Fruit fly (Drosophila melanogaster) whole organism, embryonic: Measurements from ENCODE around the gene Ipo9.

Experiments used
- ATbp ChIP-seq: fragments of 200-800 bp; sonication (Bioruptor generic); optimal IDR thresholded peaks from 2 replicates; lab custom pipeline; 2017; ENCODE audit warnings: missing biosample characterization, mild to moderate bottlenecking, missing genetic modification characterization, missing genetic modification reagents
- Ada2b ChIP-seq: fragments of 200-800 bp; sonication (Bioruptor generic); IDR thresholded peaks from 2 replicates; pipeline ENCODE4 v1.3.6; 2022; ENCODE audit warnings: missing biosample characterization, missing genetic modification characterization
- Atf-2 ChIP-seq: fragments of 200-800 bp; sonication (Bioruptor generic); optimal IDR thresholded peaks from 2 replicates; lab custom pipeline; 2016; ENCODE audit warnings: missing biosample characterization, missing genetic modification characterization
- Atf3 ChIP-seq: fragments of 200-800 bp; sonication (Bioruptor generic); optimal IDR thresholded peaks from 3 replicates; lab custom pipeline; 2016; ENCODE audit warnings: missing biosample characterization, missing genetic modification characterization
- Atf6 ChIP-seq: fragments of 200-800 bp; sonication (Bioruptor generic); IDR thresholded peaks from 2 replicates; pipeline ENCODE4 v1.3.6; 2022; ENCODE audit warnings: missing biosample characterization, missing genetic modification characterization
- B-H2 ChIP-seq: fragments of 200-800 bp; sonication (Bioruptor generic); optimal IDR thresholded peaks from 2 replicates; lab custom pipeline; 2018; ENCODE audit warnings: missing biosample characterization, mild to moderate bottlenecking, missing genetic modification characterization
- Bdp1 ChIP-seq: fragments of 200-800 bp; sonication (Bioruptor generic); optimal IDR thresholded peaks from 3 replicates; lab custom pipeline; 2016; ENCODE audit warnings: missing biosample characterization, missing genetic modification characterization
- CG10431 ChIP-seq: fragments of 200-800 bp; sonication (Bioruptor generic); optimal IDR thresholded peaks from 3 replicates; lab custom pipeline; 2018; ENCODE audit warnings: missing biosample characterization, mild to moderate bottlenecking, missing genetic modification characterization
- CG11247 ChIP-seq: fragments of 200-800 bp; sonication (Bioruptor generic); IDR thresholded peaks from 2 replicates; pipeline ENCODE4 v1.3.6; 2022; ENCODE audit warnings: missing biosample characterization, missing genetic modification characterization
- CG12155 ChIP-seq: fragments of 200-800 bp; sonication (Bioruptor generic); optimal IDR thresholded peaks from 3 replicates; lab custom pipeline; 2016; ENCODE audit warnings: missing biosample characterization, missing genetic modification characterization
- CG12236 ChIP-seq: fragments of 200-800 bp; sonication (Bioruptor generic); optimal IDR thresholded peaks from 2 replicates; lab custom pipeline; 2016; ENCODE audit warnings: missing biosample characterization, missing genetic modification characterization
- CG1233 ChIP-seq: fragments of 200-800 bp; sonication (Bioruptor generic); optimal IDR thresholded peaks from 4 replicates; lab custom pipeline; 2018; ENCODE audit warnings: missing biosample characterization, mild to moderate bottlenecking, missing genetic modification characterization
- CG14441 ChIP-seq: fragments of 200-800 bp; sonication (Bioruptor generic); IDR thresholded peaks from 2 replicates; pipeline ENCODE4 v1.3.6; 2022; ENCODE audit warnings: missing biosample characterization, missing genetic modification characterization
- CG15601 ChIP-seq: fragments of 200-800 bp; sonication (Bioruptor generic); optimal IDR thresholded peaks from 3 replicates; lab custom pipeline; 2019; ENCODE audit warnings: missing biosample characterization, mild to moderate bottlenecking, missing genetic modification characterization, moderate library complexity
- CG16815 ChIP-seq: fragments of 200-800 bp; sonication (Bioruptor generic); optimal IDR thresholded peaks from 3 replicates; lab custom pipeline; 2017; ENCODE audit warnings: missing biosample characterization, mild to moderate bottlenecking, missing genetic modification characterization
- CG18764 ChIP-seq: fragments of 200-800 bp; sonication (Bioruptor generic); optimal IDR thresholded peaks from 3 replicates; lab custom pipeline; 2016; ENCODE audit warnings: missing biosample characterization, missing genetic modification characterization
- CG2889 ChIP-seq: fragments of 200-800 bp; sonication (Bioruptor generic); IDR thresholded peaks from 3 replicates; pipeline ENCODE4 v1.3.6; 2022; ENCODE audit warnings: missing biosample characterization, missing genetic modification characterization
- CG43689 ChIP-seq: fragments of 200-800 bp; sonication (Bioruptor generic); IDR thresholded peaks from 2 replicates; pipeline ENCODE4 v1.3.6; 2022; ENCODE audit warnings: missing biosample characterization, missing genetic modification characterization
- CG4820 ChIP-seq: fragments of 200-800 bp; sonication (Bioruptor generic); optimal IDR thresholded peaks from 3 replicates; lab custom pipeline; 2016; ENCODE audit warnings: missing biosample characterization, missing genetic modification characterization
- CG4854 ChIP-seq: fragments of 200-800 bp; sonication (Bioruptor generic); optimal IDR thresholded peaks from 2 replicates; lab custom pipeline; 2016; ENCODE audit warnings: missing biosample characterization, missing genetic modification characterization, inconsistent platforms
- CG5180 ChIP-seq: fragments of 200-800 bp; sonication (Bioruptor generic); optimal IDR thresholded peaks from 3 replicates; lab custom pipeline; 2017; ENCODE audit warnings: missing biosample characterization, missing genetic modification characterization, mild to moderate bottlenecking, moderate library complexity, missing genetic modification reagents
- CG6813 ChIP-seq: fragments of 200-800 bp; sonication (Bioruptor generic); optimal IDR thresholded peaks from 2 replicates; lab custom pipeline; 2017; ENCODE audit warnings: missing biosample characterization, missing genetic modification characterization, mild to moderate bottlenecking, moderate library complexity, missing genetic modification reagents
- CG7372 ChIP-seq: fragments of 200-800 bp; sonication (Bioruptor generic); IDR thresholded peaks from 2 replicates; pipeline ENCODE4 v1.3.6; 2022; ENCODE audit warnings: missing biosample characterization, missing genetic modification characterization
- CoRest ChIP-seq: fragments of 200-800 bp; sonication (Bioruptor generic); optimal IDR thresholded peaks from 3 replicates; lab custom pipeline; 2018; ENCODE audit warnings: missing biosample characterization, mild to moderate bottlenecking, missing genetic modification characterization, moderate library complexity
- D ChIP-seq, 2 experiments: fragments of 200-800 bp in 1 of 2; fragments of >200 bp in 1 of 2; sonication (Bioruptor generic) in 1 of 2; optimal IDR thresholded peaks; 2 replicates in 1 of 2; 3 replicates in 1 of 2; lab custom pipeline; 2017; ENCODE audit warnings: mild to moderate bottlenecking in 1 of 2, missing biosample characterization in 1 of 2, missing genetic modification characterization in 1 of 2, missing genetic modification reagents in 1 of 2
- Dll ChIP-seq: fragments of 200-800 bp; sonication (Bioruptor generic); IDR thresholded peaks from 4 replicates; pipeline ENCODE4 v1.3.6; 2022; ENCODE audit warnings: missing biosample characterization, missing genetic modification characterization; ENCODE audit not compliant: partially characterized antibody
- Doc2 ChIP-seq: fragments of 200-800 bp; sonication (Bioruptor generic); IDR thresholded peaks from 2 replicates; pipeline ENCODE4 v1.3.6; 2022; ENCODE audit warnings: missing biosample characterization, missing genetic modification characterization
- Eip74EF ChIP-seq, 2 experiments: fragments of 200-800 bp in 1 of 2; fragments of >200 bp in 1 of 2; sonication (Bioruptor generic) in 1 of 2; optimal IDR thresholded peaks; 2 replicates each; lab custom pipeline; 2017 to 2019; ENCODE audit warnings: missing biosample characterization in 2 of 2, missing genetic modification characterization in 2 of 2, mild to moderate bottlenecking in 1 of 2, moderate library complexity in 1 of 2
- H2.0 ChIP-seq: fragments of 200-800 bp; sonication (Bioruptor generic); IDR thresholded peaks from 2 replicates; pipeline ENCODE4 v1.3.6; 2022; ENCODE audit warnings: missing biosample characterization, missing genetic modification characterization
- Hsf ChIP-seq: fragments of 200-800 bp; sonication (Bioruptor generic); optimal IDR thresholded peaks from 3 replicates; lab custom pipeline; 2016; ENCODE audit warnings: missing biosample characterization, missing genetic modification characterization
- Jarid2 ChIP-seq: fragments of 200-800 bp; sonication (Bioruptor generic); optimal IDR thresholded peaks from 3 replicates; lab custom pipeline; 2017; ENCODE audit warnings: mild to moderate bottlenecking, missing biosample characterization, missing genetic modification reagents, missing genetic modification characterization
- Myb ChIP-seq: fragments of 200-800 bp; sonication (Bioruptor generic); optimal IDR thresholded peaks from 2 replicates; lab custom pipeline; 2016; ENCODE audit warnings: missing biosample characterization, missing genetic modification characterization
- Nf-YC ChIP-seq: fragments of 200-800 bp; optimal IDR thresholded peaks from 3 replicates; lab custom pipeline; 2019; ENCODE audit warnings: missing biosample characterization, mild to moderate bottlenecking, missing genetic modification characterization, moderate library complexity
- Xrp1 ChIP-seq: fragments of 200-800 bp; sonication (Bioruptor generic); IDR thresholded peaks from 2 replicates; pipeline ENCODE4 v1.3.6; 2022; ENCODE audit warnings: missing biosample characterization, missing genetic modification characterization
- az2 ChIP-seq: fragments of 200-800 bp; sonication (Bioruptor generic); optimal IDR thresholded peaks from 3 replicates; lab custom pipeline; 2016; ENCODE audit warnings: missing biosample characterization, missing genetic modification characterization
- crol ChIP-seq: fragments of 200-800 bp; sonication (Bioruptor generic); IDR thresholded peaks from 2 replicates; pipeline ENCODE4 v1.3.6; 2022; ENCODE audit warnings: missing biosample characterization, missing genetic modification characterization
- da ChIP-seq: fragments of 200-800 bp; sonication (Bioruptor generic); optimal IDR thresholded peaks from 2 replicates; lab custom pipeline; 2016; ENCODE audit warnings: missing biosample characterization, missing genetic modification characterization
- danr ChIP-seq: fragments of 200-800 bp; sonication (Bioruptor generic); IDR thresholded peaks from 2 replicates; pipeline ENCODE4 v1.3.6; 2022; ENCODE audit warnings: missing biosample characterization, missing genetic modification characterization
- gem ChIP-seq: fragments of 200-800 bp; sonication (Bioruptor generic); optimal IDR thresholded peaks from 2 replicates; lab custom pipeline; 2019; ENCODE audit warnings: missing biosample characterization, mild to moderate bottlenecking, missing genetic modification characterization, moderate library complexity
- hkb ChIP-seq, 2 experiments: fragments of 200-800 bp in 1 of 2; fragments of >200 bp in 1 of 2; sonication (Bioruptor generic) in 1 of 2; IDR thresholded peaks in 1 of 2; optimal IDR thresholded peaks in 1 of 2; 2 replicates each; pipeline versions ENCODE4 v1.3.6 to Lab custom; 2017 to 2022; ENCODE audit warnings: missing biosample characterization in 1 of 2, missing genetic modification characterization in 1 of 2
- otp ChIP-seq: fragments of 200-800 bp; sonication (Bioruptor generic); IDR thresholded peaks from 3 replicates; pipeline ENCODE4, ENCODE4 v1.3.6; 2022; ENCODE audit warnings: missing biosample characterization, missing genetic modification characterization
- row ChIP-seq: fragments of 200-800 bp; sonication (Bioruptor generic); IDR thresholded peaks from 3 replicates; pipeline ENCODE4 v1.3.6; 2022; ENCODE audit warnings: missing biosample characterization, missing genetic modification characterization
- tll ChIP-seq, 2 experiments: fragments of 200-800 bp in 1 of 2; fragments of >200 bp in 1 of 2; sonication (Bioruptor generic) in 1 of 2; optimal IDR thresholded peaks; 2 replicates each; lab custom pipeline; 2017 to 2019; ENCODE audit warnings: missing biosample characterization in 2 of 2, missing genetic modification characterization in 2 of 2, mild to moderate bottlenecking in 1 of 2, moderate library complexity in 1 of 2
- tna ChIP-seq: fragments of 200-800 bp; sonication (Bioruptor generic); IDR thresholded peaks from 2 replicates; pipeline ENCODE4 v1.3.6; 2022; ENCODE audit warnings: missing biosample characterization, missing genetic modification characterization; ENCODE audit not compliant: partially characterized antibody
- twi ChIP-seq: fragments of 200-800 bp; optimal IDR thresholded peaks from 2 replicates; lab custom pipeline; 2019; ENCODE audit warnings: missing biosample characterization, mild to moderate bottlenecking, missing genetic modification characterization, moderate library complexity
- vvl ChIP-seq: fragments of 200-800 bp; sonication (Bioruptor generic); IDR thresholded peaks from 2 replicates; pipeline ENCODE4 v1.3.6; 2022; ENCODE audit warnings: missing biosample characterization, missing genetic modification characterization
- zfh1 ChIP-seq: fragments of 200-800 bp; sonication (Bioruptor generic); IDR thresholded peaks from 3 replicates; pipeline ENCODE4 v1.3.6; 2022; ENCODE audit warnings: missing biosample characterization, missing genetic modification characterization

Gene Ipo9

DNA sequence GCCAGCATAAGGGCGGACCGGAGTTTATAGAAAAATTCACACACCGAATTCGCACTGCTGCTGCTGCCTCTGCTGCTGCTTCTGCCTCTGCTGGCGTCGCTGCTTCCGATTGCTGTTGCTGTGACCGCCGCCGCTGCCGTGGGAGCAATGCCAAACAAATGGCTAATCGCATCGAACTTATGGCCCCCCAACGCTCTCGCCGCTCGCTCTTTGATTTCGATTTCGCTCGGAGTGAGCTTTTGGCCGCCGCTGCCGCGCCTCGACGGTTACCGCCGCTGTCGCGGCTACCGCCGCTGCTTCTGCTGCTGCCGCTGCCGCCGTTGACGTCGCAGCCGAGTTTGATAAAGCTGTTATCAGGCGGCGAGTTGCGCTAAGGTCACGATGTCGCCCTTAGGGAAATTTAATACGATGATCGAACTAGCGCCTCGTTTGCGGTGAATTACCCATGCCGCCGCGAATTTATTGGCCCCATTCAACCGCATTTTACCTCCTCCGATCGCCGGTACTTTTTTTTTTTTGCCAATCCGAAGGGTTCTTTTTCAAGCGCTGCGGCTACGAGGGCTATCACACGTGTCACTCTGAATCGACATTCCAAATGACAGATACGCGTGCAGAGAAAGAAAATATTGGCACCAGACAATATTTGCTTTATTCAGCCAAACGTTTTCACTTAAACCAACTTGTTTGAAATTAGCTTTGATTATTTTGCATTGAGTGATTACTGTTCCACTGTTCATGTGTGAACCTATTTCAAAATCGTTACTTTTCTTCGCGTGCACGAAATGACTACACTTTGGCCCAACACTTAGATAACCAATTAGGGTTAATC, 45.9 kb downstream of the Ipo9 start (continued):
- peak; percentile 60 for TF ChIP-seq CG1233 (GFP tag; lab: Kevin White, UChicago)
- peak; percentile 71 for TF ChIP-seq gem (tag; lab: Kevin White, UChicago)
- TF ChIP-seq Xrp1 (GFP tag; lab: Robert Waterston, UW): peak; percentile 74
- TF ChIP-seq Dll: no peak
- no peak for TF ChIP-seq ATbp (GFP tag; lab: Kevin White, UChicago)
- TF ChIP-seq Eip74EF (GFP tag; optimal IDR thresholded peaks at IDR 0.05; lab: Kevin White, UChicago): no peak
- TF ChIP-seq CG11247 (GFP tag; lab: Robert Waterston, UW): peak; percentile 81
- 0 out of 2 replicates have a peak, but pooled peaks have one; percentile 26 for TF ChIP-seq CG43689 (GFP tag; lab: Robert Waterston, UW)
- peak; percentile 64; the same call in 1 of the 3 replicates for TF ChIP-seq zfh1 (GFP tag; lab: Robert Waterston, UW)
- TF ChIP-seq Jarid2 (GFP tag; lab: Kevin White, UChicago): peak; percentile 1
- peak; percentile 22 for TF ChIP-seq Atf3
- peak; percentile 44 for TF ChIP-seq Hsf (GFP tag; lab: Kevin White, UChicago)
- TF ChIP-seq twi (tag; lab: Kevin White, UChicago): no peak
- peak; percentile 90 for TF ChIP-seq row
- peak; percentile 44 for TF ChIP-seq CG18764 (GFP tag; lab: Kevin White, UChicago)
- no peak for TF ChIP-seq da (GFP tag; lab: Kevin White, UChicago)
- peak; percentile 58; the same call in 1 of the 2 replicates for TF ChIP-seq danr (GFP tag; lab: Robert Waterston, UW)
- peak; percentile 73 for TF ChIP-seq CoRest (tag; lab: Kevin White, UChicago)
- TF ChIP-seq Atf-2: no peak
- TF ChIP-seq hkb (optimal IDR thresholded peaks at IDR 0.05; lab: Kevin White, UChicago): no peak
- peak; percentile 82 for TF ChIP-seq hkb (GFP tag; IDR thresholded peaks at IDR 0.05; lab: Robert Waterston, UW)
- TF ChIP-seq H2.0: peak; percentile 73
- TF ChIP-seq tll (GFP tag; optimal IDR thresholded peaks at IDR 0.05; lab: Kevin White, UChicago): no peak
- TF ChIP-seq CG7372 (GFP tag; lab: Robert Waterston, UW): peak; percentile 78
- no peak for TF ChIP-seq CG16815 (GFP tag; lab: Kevin White, UChicago)
- peak; percentile 90 for TF ChIP-seq CG14441 (GFP tag; lab: Robert Waterston, UW)
- TF ChIP-seq CG10431: no peak
- TF ChIP-seq CG12236 (GFP tag; lab: Kevin White, UChicago): peak; percentile 17
- peak; percentile 46 for TF ChIP-seq Myb (GFP tag; lab: Kevin White, UChicago)
- no peak for TF ChIP-seq tna (GFP tag; lab: Robert Waterston, UW)
- peak; percentile 67; the same call in 2 of the 3 replicates for TF ChIP-seq otp (GFP tag; lab: Robert Waterston, UW)
- TF ChIP-seq CG15601: no peak
- peak; percentile 82; the same call in 2 of the 3 replicates for TF ChIP-seq CG2889
- peak; percentile 47 for TF ChIP-seq Bdp1
- TF ChIP-seq D (optimal IDR thresholded peaks at IDR 0.05; lab: Kevin White, UChicago): no peak
- TF ChIP-seq D (GFP tag; optimal IDR thresholded peaks at IDR 0.05; lab: Kevin White, UChicago): peak; percentile 24
- no peak for TF ChIP-seq B-H2 (GFP tag; lab: Kevin White, UChicago)
- peak; percentile 51 for TF ChIP-seq CG4820 (GFP tag; lab: Kevin White, UChicago)
- peak; percentile 38 for TF ChIP-seq az2 (GFP tag; lab: Kevin White, UChicago)
- no peak for TF ChIP-seq crol
- TF ChIP-seq CG12155 (GFP tag; lab: Kevin White, UChicago): peak; percentile 59
- peak; percentile 9 for TF ChIP-seq CG5180 (GFP tag; lab: Kevin White, UChicago)
- TF ChIP-seq Atf6 (GFP tag; lab: Robert Waterston, UW): peak; percentile 87
- TF ChIP-seq CG6813: peak; percentile 63
- peak; percentile 87 for TF ChIP-seq Ada2b (GFP tag; lab: Robert Waterston, UW)
- peak; percentile 4 for TF ChIP-seq CG4854 (GFP tag; lab: Kevin White, UChicago)
- TF ChIP-seq Doc2: peak; percentile 64; the same call in 1 of the 2 replicates
- TF ChIP-seq Nf-YC (tag; lab: Kevin White, UChicago): no peak
- TF ChIP-seq vvl (GFP tag; lab: Robert Waterston, UW): peak; percentile 77; the same call in 1 of the 2 replicates
